Fruit fly (Drosophila melanogaster): Measurements from ENCODE around the gene CG5254.
A peak's percentile ranks its signal among the peaks of the same experiment; 100 is the strongest.

The CG5254 gene

dm6 chrX:766094-766493 lies 15.9 kb downstream of the CG5254 start:
- TF ChIP-seq sv (GFP tag; optimal IDR thresholded peaks at IDR 0.05) (no peak), Myc (optimal IDR thresholded peaks at IDR 0.05) (no peak), CG32264 (GFP tag; optimal IDR thresholded peaks at IDR 0.05) (no peak), Hr83 (GFP tag; optimal IDR thresholded peaks at IDR 0.05; ENCODE audit: poor library complexity, severe bottlenecking) (no peak), woc (GFP tag; optimal IDR thresholded peaks at IDR 0.05) (no peak), Jra (GFP tag; optimal IDR thresholded peaks at IDR 0.05) (no peak), HLH106 (tag; optimal IDR thresholded peaks at IDR 0.05) (no peak), br (GFP tag; optimal IDR thresholded peaks at IDR 0.05) (no peak), ey (GFP tag; optimal IDR thresholded peaks at IDR 0.05) (no peak), dsf (GFP tag; optimal IDR thresholded peaks at IDR 0.05; ENCODE audit: borderline replicate concordance) (no peak), pan (optimal IDR thresholded peaks at IDR 0.05) (no peak), usp (GFP tag; optimal IDR thresholded peaks at IDR 0.05) (no peak), jim (GFP tag; optimal IDR thresholded peaks at IDR 0.05) (no peak), dl (GFP tag; optimal IDR thresholded peaks at IDR 0.05; ENCODE audit: insufficient read depth in 1 of 2, partially characterized antibody in 2 of 2) (no peak), N (GFP tag; optimal IDR thresholded peaks at IDR 0.05) (no peak), sage (GFP tag; optimal IDR thresholded peaks at IDR 0.05) (no peak), foxo (GFP tag; optimal IDR thresholded peaks at IDR 0.05) (no peak), lola (GFP tag; optimal IDR thresholded peaks at IDR 0.05) (no peak)

- TF ChIP-seq jim (GFP tag; optimal IDR thresholded peaks at IDR 0.05) (no peak), rgr (GFP tag; optimal IDR thresholded peaks at IDR 0.05) (peak; percentile 69), Hr83 (GFP tag; optimal IDR thresholded peaks at IDR 0.05; ENCODE audit: poor library complexity, severe bottlenecking) (peak; percentile 65), woc (GFP tag; optimal IDR thresholded peaks at IDR 0.05) (no peak), CG32264 (GFP tag; optimal IDR thresholded peaks at IDR 0.05) (no peak), Dif (GFP tag; optimal IDR thresholded peaks at IDR 0.05; ENCODE audit: partially characterized antibody) (no peak), Dfd (GFP tag; optimal IDR thresholded peaks at IDR 0.05) (no peak), Abd-B (GFP tag; optimal IDR thresholded peaks at IDR 0.05) (no peak), Mio (GFP tag; optimal IDR thresholded peaks at IDR 0.05) (no peak), Sp1 (GFP tag; optimal IDR thresholded peaks at IDR 0.05) (peak; percentile 62), HLH106 (tag; optimal IDR thresholded peaks at IDR 0.05) (peak; percentile 44), dsf (GFP tag; optimal IDR thresholded peaks at IDR 0.05; ENCODE audit: borderline replicate concordance) (no peak), Vsx2 (GFP tag; optimal IDR thresholded peaks at IDR 0.05; ENCODE audit: partially characterized antibody) (no peak), h (GFP tag; optimal IDR thresholded peaks at IDR 0.05) (peak; percentile 73), CG9705 (GFP tag; optimal IDR thresholded peaks at IDR 0.05) (peak; percentile 32), pan (optimal IDR thresholded peaks at IDR 0.05) (no peak), Hr78 (GFP tag; optimal IDR thresholded peaks at IDR 0.05) (no peak), tai (GFP tag; optimal IDR thresholded peaks at IDR 0.05) (no peak), sv (GFP tag; optimal IDR thresholded peaks at IDR 0.05) (no peak), sage (GFP tag; optimal IDR thresholded peaks at IDR 0.05) (no peak), GATAd (GFP tag; optimal IDR thresholded peaks at IDR 0.05) (no peak), Hnf4 (GFP tag; optimal IDR thresholded peaks at IDR 0.05) (peak; percentile 61), fru (GFP tag; optimal IDR thresholded peaks at IDR 0.05) (peak; percentile 44), foxo (GFP tag; optimal IDR thresholded peaks at IDR 0.05) (peak in 1 of 2 experiments; percentile 46), CrebA (GFP tag; optimal IDR thresholded peaks at IDR 0.05; ENCODE audit: borderline replicate concordance) (no peak), OdsH (GFP tag; optimal IDR thresholded peaks at IDR 0.05) (peak; percentile 57), dmrt93B (GFP tag; optimal IDR thresholded peaks at IDR 0.05) (peak; percentile 48), Rel (GFP tag; optimal IDR thresholded peaks at IDR 0.05) (no peak), Rel (tag; optimal IDR thresholded peaks at IDR 0.05) (peak; percentile 6), ey (GFP tag; optimal IDR thresholded peaks at IDR 0.05) (peak; percentile 35), brk (GFP tag; optimal IDR thresholded peaks at IDR 0.05) (no peak), br (GFP tag; optimal IDR thresholded peaks at IDR 0.05) (peak; percentile 66), psq (GFP tag; optimal IDR thresholded peaks at IDR 0.05) (peak; percentile 53), Jra (GFP tag; optimal IDR thresholded peaks at IDR 0.05) (no peak), N (GFP tag; optimal IDR thresholded peaks at IDR 0.05) (no peak)
These were observed 17.8 kb downstream of the CG5254 start for dm6 chrX:767928-768327.

All from whole organism, wandering third instar larva.